Fruit fly (Drosophila melanogaster): ENCODE results near the gene CG42523.

Gene CG42523

dm6 chr2L:4762595-4762994, at the start of gene CG42523:
CG42523 (plus strand) TSS chr2L:4762895.
- TF ChIP-seq D1 (tag; optimal IDR thresholded peaks at IDR 0.05), result no peak
- no peak for TF ChIP-seq EcR (GFP tag; optimal IDR thresholded peaks at IDR 0.05)
- TF ChIP-seq rn (GFP tag; IDR thresholded peaks at IDR 0.05), result no peak
- TF ChIP-seq CG15710 (tag; optimal IDR thresholded peaks at IDR 0.05), result no peak
- TF ChIP-seq CG12605 (GFP tag; IDR thresholded peaks at IDR 0.05), result no peak
- no peak for TF ChIP-seq gl (tag; optimal IDR thresholded peaks at IDR 0.05)
- TF ChIP-seq Snoo (tag; optimal IDR thresholded peaks at IDR 0.05), result no peak
- no peak for TF ChIP-seq CG10348 (GFP tag; IDR thresholded peaks at IDR 0.05)
- no peak for TF ChIP-seq fd96Ca (GFP tag; IDR thresholded peaks at IDR 0.05)
- no peak for TF ChIP-seq CG8301 (tag; optimal IDR thresholded peaks at IDR 0.05)
- no peak for TF ChIP-seq Ets98B (GFP tag; IDR thresholded peaks at IDR 0.05)
- TF ChIP-seq CG17806 (tag; optimal IDR thresholded peaks at IDR 0.05), result no peak
- TF ChIP-seq Pif1B (GFP tag; optimal IDR thresholded peaks at IDR 0.05), result no peak
- no peak for TF ChIP-seq CG4496 (GFP tag; IDR thresholded peaks at IDR 0.05)
- TF ChIP-seq CG32121 (GFP tag; IDR thresholded peaks at IDR 0.05), result no peak
- no peak for TF ChIP-seq CG8159 (tag; optimal IDR thresholded peaks at IDR 0.05)
- TF ChIP-seq CG9948 (tag; optimal IDR thresholded peaks at IDR 0.05), result no peak

- no peak for TF ChIP-seq Pif1A (GFP tag; optimal IDR thresholded peaks at IDR 0.05)
- no peak for TF ChIP-seq CG14655 (GFP tag; optimal IDR thresholded peaks at IDR 0.05)
- TF ChIP-seq gl (tag; optimal IDR thresholded peaks at IDR 0.05), result no peak
- no peak for TF ChIP-seq CG10348 (GFP tag; IDR thresholded peaks at IDR 0.05)
- no peak for TF ChIP-seq CG4496 (GFP tag; IDR thresholded peaks at IDR 0.05)
- TF ChIP-seq CG17806 (tag; optimal IDR thresholded peaks at IDR 0.05), result no peak
- TF ChIP-seq Ets98B (GFP tag; IDR thresholded peaks at IDR 0.05), result no peak
- TF ChIP-seq CG8301 (tag; optimal IDR thresholded peaks at IDR 0.05), result no peak
- no peak for TF ChIP-seq D1 (tag; optimal IDR thresholded peaks at IDR 0.05)
- no peak for TF ChIP-seq Snoo (tag; optimal IDR thresholded peaks at IDR 0.05)
- TF ChIP-seq CG12605 (GFP tag; IDR thresholded peaks at IDR 0.05), result no peak
- no peak for TF ChIP-seq CG8159 (tag; optimal IDR thresholded peaks at IDR 0.05)
- TF ChIP-seq Pif1B (GFP tag; optimal IDR thresholded peaks at IDR 0.05), result no peak
- TF ChIP-seq CG15710 (tag; optimal IDR thresholded peaks at IDR 0.05), result no peak
- no peak for TF ChIP-seq fd96Ca (GFP tag; IDR thresholded peaks at IDR 0.05)
- TF ChIP-seq rn (GFP tag; IDR thresholded peaks at IDR 0.05), result no peak
- TF ChIP-seq CG32121 (GFP tag; IDR thresholded peaks at IDR 0.05), result no peak
- no peak for TF ChIP-seq EcR (GFP tag; optimal IDR thresholded peaks at IDR 0.05)
- TF ChIP-seq CG9948 (tag; optimal IDR thresholded peaks at IDR 0.05), result no peak
Observed at dm6 chr2L:4726021-4726420, 36.7 kb upstream of the CG42523 start.

dm6 chr2L:4734358-4734757, 28.3 kb upstream of the CG42523 start, which contains the start of gene CG15631:
CG15631 (minus strand) TSS chr2L:4734458.
- no peak for TF ChIP-seq Snoo (tag; optimal IDR thresholded peaks at IDR 0.05)
- no peak for TF ChIP-seq CG12605 (GFP tag; IDR thresholded peaks at IDR 0.05)
- TF ChIP-seq CG32121 (GFP tag; IDR thresholded peaks at IDR 0.05), result no peak

dm6 chr2L:4793780-4794523, 31.3 kb downstream of the CG42523 start, which contains the start of gene fipi:
fipi (minus strand) TSS chr2L:4794044.
- TF ChIP-seq Snoo (tag; optimal IDR thresholded peaks at IDR 0.05), result no peak
- TF ChIP-seq EcR (GFP tag; optimal IDR thresholded peaks at IDR 0.05), result no peak
- TF ChIP-seq CG15710 (tag; optimal IDR thresholded peaks at IDR 0.05), result no peak
- TF ChIP-seq CG4496 (GFP tag; IDR thresholded peaks at IDR 0.05), result no peak
- TF ChIP-seq Ets98B (GFP tag; IDR thresholded peaks at IDR 0.05), result no peak
- TF ChIP-seq gl (tag; optimal IDR thresholded peaks at IDR 0.05), result no peak
- TF ChIP-seq CG13204 (GFP tag; optimal IDR thresholded peaks at IDR 0.05), result no peak
- no peak for TF ChIP-seq CG32121 (GFP tag; IDR thresholded peaks at IDR 0.05)

dm6 chr2L:4794524-4794804, 31.8 kb downstream of the CG42523 start, which contains the start of gene CG3294:
CG3294 (plus strand) TSS chr2L:4794549.
- TF ChIP-seq EcR (GFP tag; optimal IDR thresholded peaks at IDR 0.05) (no peak), fd96Ca (GFP tag; IDR thresholded peaks at IDR 0.05) (no peak), CG32121 (GFP tag; IDR thresholded peaks at IDR 0.05) (no peak), CG8159 (tag; optimal IDR thresholded peaks at IDR 0.05) (no peak), CG34367 (tag; optimal IDR thresholded peaks at IDR 0.05) (no peak), rn (GFP tag; IDR thresholded peaks at IDR 0.05) (no peak), Pif1A (GFP tag; optimal IDR thresholded peaks at IDR 0.05) (no peak), CG10348 (GFP tag; IDR thresholded peaks at IDR 0.05) (no peak)

- TF ChIP-seq CG4496 (GFP tag; IDR thresholded peaks at IDR 0.05) (peak; percentile 81), CG8159 (tag; optimal IDR thresholded peaks at IDR 0.05) (peak; percentile 50), CG12605 (GFP tag; IDR thresholded peaks at IDR 0.05) (no peak), rn (GFP tag; IDR thresholded peaks at IDR 0.05) (peak; percentile 67), CG32121 (GFP tag; IDR thresholded peaks at IDR 0.05) (peak; percentile 55), CG17806 (tag; optimal IDR thresholded peaks at IDR 0.05) (peak; percentile 50), fd96Ca (GFP tag; IDR thresholded peaks at IDR 0.05) (peak; percentile 89), CG15710 (tag; optimal IDR thresholded peaks at IDR 0.05) (no peak), CG10348 (GFP tag; IDR thresholded peaks at IDR 0.05) (no peak), Ets98B (GFP tag; IDR thresholded peaks at IDR 0.05) (peak; percentile 87), CG9948 (tag; optimal IDR thresholded peaks at IDR 0.05) (peak; percentile 12), Pif1A (GFP tag; optimal IDR thresholded peaks at IDR 0.05) (peak; percentile 73), Pif1B (GFP tag; optimal IDR thresholded peaks at IDR 0.05) (no peak), CG13204 (GFP tag; optimal IDR thresholded peaks at IDR 0.05) (no peak), CG14655 (GFP tag; optimal IDR thresholded peaks at IDR 0.05) (peak; percentile 89), CG8301 (tag; optimal IDR thresholded peaks at IDR 0.05) (peak; percentile 88)
Observed at dm6 chr2L:4797643-4798042, 34.9 kb downstream of the CG42523 start.
